Fruit fly (Drosophila melanogaster): Measurements from ENCODE around the gene CG14020.

Gene CG14020

dm6 chr2L:5483093-5483492, 34.4 kb upstream of the CG14020 start:
- no peak for TF ChIP-seq Crg-1 (GFP tag; optimal IDR thresholded peaks at IDR 0.05)
- no peak for TF ChIP-seq CG5204 (GFP tag; optimal IDR thresholded peaks at IDR 0.05)
- TF ChIP-seq CG7101 (tag; optimal IDR thresholded peaks at IDR 0.05): no peak
- no peak for TF ChIP-seq ovo (GFP tag; optimal IDR thresholded peaks at IDR 0.05)
- TF ChIP-seq Hr96 (GFP tag; optimal IDR thresholded peaks at IDR 0.05): no peak
- TF ChIP-seq CG11617 (GFP tag; optimal IDR thresholded peaks at IDR 0.05): no peak
- no peak for TF ChIP-seq CG1620 (GFP tag; optimal IDR thresholded peaks at IDR 0.05)
- no peak for TF ChIP-seq pad (GFP tag; optimal IDR thresholded peaks at IDR 0.05)
- no peak for TF ChIP-seq kay (GFP tag; ENCODE audit: borderline replicate concordance)
- no peak for TF ChIP-seq bab1 (GFP tag; optimal IDR thresholded peaks at IDR 0.05)
- TF ChIP-seq CG12768 (GFP tag; optimal IDR thresholded peaks at IDR 0.05): no peak
- no peak for TF ChIP-seq cic (GFP tag; optimal IDR thresholded peaks at IDR 0.05)
- TF ChIP-seq tj (GFP tag; optimal IDR thresholded peaks at IDR 0.05): no peak
- TF ChIP-seq CG33017 (tag; optimal IDR thresholded peaks at IDR 0.05): no peak
- no peak for TF ChIP-seq CG7045 (GFP tag; optimal IDR thresholded peaks at IDR 0.05)
- TF ChIP-seq Mnt (GFP tag; optimal IDR thresholded peaks at IDR 0.05): no peak
- no peak for TF ChIP-seq CG14711 (tag; optimal IDR thresholded peaks at IDR 0.05)
- no peak for TF ChIP-seq cnc (optimal IDR thresholded peaks at IDR 0.05)
- no peak for TF ChIP-seq toe (GFP tag; optimal IDR thresholded peaks at IDR 0.05)

- TF ChIP-seq Mnt (GFP tag; optimal IDR thresholded peaks at IDR 0.05): no peak
- TF ChIP-seq CG33017 (tag; optimal IDR thresholded peaks at IDR 0.05): no peak
- TF ChIP-seq Crg-1 (GFP tag; optimal IDR thresholded peaks at IDR 0.05): no peak
- no peak for TF ChIP-seq CG7101 (tag; optimal IDR thresholded peaks at IDR 0.05)
- TF ChIP-seq bab1 (GFP tag; optimal IDR thresholded peaks at IDR 0.05): no peak
- TF ChIP-seq CG11617 (GFP tag; optimal IDR thresholded peaks at IDR 0.05): no peak
- no peak for TF ChIP-seq CG14711 (tag; optimal IDR thresholded peaks at IDR 0.05)
- no peak for TF ChIP-seq CG12768 (GFP tag; optimal IDR thresholded peaks at IDR 0.05)
- TF ChIP-seq cic (GFP tag; optimal IDR thresholded peaks at IDR 0.05): no peak
- no peak for TF ChIP-seq toe (GFP tag; optimal IDR thresholded peaks at IDR 0.05)
- no peak for TF ChIP-seq pad (GFP tag; optimal IDR thresholded peaks at IDR 0.05)
Observed at dm6 chr2L:5489084-5489617, 28.4 kb upstream of the CG14020 start.

- TF ChIP-seq CG12768 (GFP tag; optimal IDR thresholded peaks at IDR 0.05): no peak
- TF ChIP-seq tj (GFP tag; optimal IDR thresholded peaks at IDR 0.05): no peak
- TF ChIP-seq CG7101 (tag; optimal IDR thresholded peaks at IDR 0.05): no peak
- TF ChIP-seq CG1620 (GFP tag; optimal IDR thresholded peaks at IDR 0.05): no peak
- TF ChIP-seq CG7045 (GFP tag; optimal IDR thresholded peaks at IDR 0.05): no peak
- no peak for TF ChIP-seq cic (GFP tag; optimal IDR thresholded peaks at IDR 0.05)
- no peak for TF ChIP-seq toe (GFP tag; optimal IDR thresholded peaks at IDR 0.05)
- TF ChIP-seq CG5204 (GFP tag; optimal IDR thresholded peaks at IDR 0.05): no peak
- no peak for TF ChIP-seq Mnt (GFP tag; optimal IDR thresholded peaks at IDR 0.05)
- TF ChIP-seq Clk (GFP tag; optimal IDR thresholded peaks at IDR 0.05): no peak
- no peak for TF ChIP-seq kay (GFP tag; ENCODE audit: borderline replicate concordance)
- no peak for TF ChIP-seq bab1 (GFP tag; optimal IDR thresholded peaks at IDR 0.05)
- no peak for TF ChIP-seq Crg-1 (GFP tag; optimal IDR thresholded peaks at IDR 0.05)
- TF ChIP-seq CG11617 (GFP tag; optimal IDR thresholded peaks at IDR 0.05): no peak
- TF ChIP-seq ovo (GFP tag; optimal IDR thresholded peaks at IDR 0.05): no peak
- no peak for TF ChIP-seq CG33017 (tag; optimal IDR thresholded peaks at IDR 0.05)
- no peak for TF ChIP-seq Hr96 (GFP tag; optimal IDR thresholded peaks at IDR 0.05)
- no peak for TF ChIP-seq cnc (optimal IDR thresholded peaks at IDR 0.05)
- no peak for TF ChIP-seq pad (GFP tag; optimal IDR thresholded peaks at IDR 0.05)
- no peak for TF ChIP-seq CG14711 (tag; optimal IDR thresholded peaks at IDR 0.05)
Observed at dm6 chr2L:5489757-5490359, 27.7 kb upstream of the CG14020 start.

- TF ChIP-seq bab1 (GFP tag; optimal IDR thresholded peaks at IDR 0.05) (no peak), kay (GFP tag; ENCODE audit: borderline replicate concordance) (no peak), CG1620 (GFP tag; optimal IDR thresholded peaks at IDR 0.05) (no peak), ovo (GFP tag; optimal IDR thresholded peaks at IDR 0.05) (no peak), Mnt (GFP tag; optimal IDR thresholded peaks at IDR 0.05) (no peak), CG33017 (tag; optimal IDR thresholded peaks at IDR 0.05) (no peak), CG7045 (GFP tag; optimal IDR thresholded peaks at IDR 0.05) (no peak), cnc (optimal IDR thresholded peaks at IDR 0.05) (no peak), CG11617 (GFP tag; optimal IDR thresholded peaks at IDR 0.05) (no peak), CG12768 (GFP tag; optimal IDR thresholded peaks at IDR 0.05) (no peak), pad (GFP tag; optimal IDR thresholded peaks at IDR 0.05) (no peak)
Observed at dm6 chr2L:5491220-5491619, 26.3 kb upstream of the CG14020 start.

dm6 chr2L:5492924-5493323, 24.6 kb upstream of the CG14020 start:
- TF ChIP-seq CG14711 (tag; optimal IDR thresholded peaks at IDR 0.05) (no peak), Mnt (GFP tag; optimal IDR thresholded peaks at IDR 0.05) (no peak), Crg-1 (GFP tag; optimal IDR thresholded peaks at IDR 0.05) (no peak), Clk (GFP tag; optimal IDR thresholded peaks at IDR 0.05) (no peak), CG33017 (tag; optimal IDR thresholded peaks at IDR 0.05) (no peak), CG7045 (GFP tag; optimal IDR thresholded peaks at IDR 0.05) (no peak)

dm6 chr2L:5493907-5494404, 23.6 kb upstream of the CG14020 start:
- TF ChIP-seq toe (GFP tag; optimal IDR thresholded peaks at IDR 0.05) (no peak), Mnt (GFP tag; optimal IDR thresholded peaks at IDR 0.05) (no peak), CG11617 (GFP tag; optimal IDR thresholded peaks at IDR 0.05) (no peak), CG1620 (GFP tag; optimal IDR thresholded peaks at IDR 0.05) (no peak)

Data from whole organism, adult.